Worm (Caenorhabditis elegans): ENCODE results near the gene T23G4.2.
A peak's percentile ranks its signal among the peaks of the same experiment; 100 is the strongest.

T23G4.2 gene

ce11 chrIV:13709069-13709640, 19.8 kb upstream of the T23G4.2 start:
- TF ChIP-seq madf-6 (GFP tag; IDR thresholded peaks at IDR 0.05) (peak; percentile 57), F49E8.2 (tag; optimal IDR thresholded peaks at IDR 0.05; ENCODE audit: insufficient read depth) (peak; percentile 46), snpc-1.1 (tag; optimal IDR thresholded peaks at IDR 0.05; ENCODE audit: insufficient read depth) (peak; percentile 64), hmg-1.2 (GFP tag; IDR thresholded peaks at IDR 0.05) (peak; percentile 60), egrh-3 (GFP tag; IDR thresholded peaks at IDR 0.05) (no peak), attf-6 (GFP tag; IDR thresholded peaks at IDR 0.05) (peak; percentile 97), tbp1 (GFP tag; optimal IDR thresholded peaks at IDR 0.05) (peak; percentile 68), snpc-4 (GFP tag; optimal IDR thresholded peaks at IDR 0.05) (peak; percentile 82), snpc-4 (tag; optimal IDR thresholded peaks at IDR 0.05) (peak; percentile 83 to 96 (median 95)), snpc-3.4 (tag; optimal IDR thresholded peaks at IDR 0.05) (peak; percentile 11), hlh-26 (GFP tag; conservative IDR thresholded peaks at IDR 0.05) (no peak), nhr-120 (GFP tag; IDR thresholded peaks at IDR 0.05) (no peak), ceh-40 (GFP tag; IDR thresholded peaks at IDR 0.05) (no peak), D2030.7 (GFP tag; IDR thresholded peaks at IDR 0.05) (peak; percentile 18; the same call in 1 of the 2 replicates), C17E4.6 (GFP tag; IDR thresholded peaks at IDR 0.05) (no peak), F23B12.7 (tag; optimal IDR thresholded peaks at IDR 0.05; ENCODE audit: insufficient read depth) (no peak), B0019.2 (GFP tag; conservative IDR thresholded peaks at IDR 0.05) (no peak)

ce11 chrIV:13707894-13708293, 18.5 kb upstream of the T23G4.2 start:
- no peak for TF ChIP-seq nhr-27 (tag; optimal IDR thresholded peaks at IDR 0.05)
- peak; percentile 78 for TF ChIP-seq nhr-80 (tag; optimal IDR thresholded peaks at IDR 0.05)
- TF ChIP-seq rpc-1 (optimal IDR thresholded peaks at IDR 0.05), result no peak
- TF ChIP-seq rpc-1 (tag; optimal IDR thresholded peaks at IDR 0.05), result no peak
- TF ChIP-seq F37B4.10 (GFP tag; IDR thresholded peaks at IDR 0.05), result no peak
- no peak for TF ChIP-seq tbp1 (GFP tag; optimal IDR thresholded peaks at IDR 0.05)
- TF ChIP-seq F57C9.4 (tag; optimal IDR thresholded peaks at IDR 0.05), result no peak
- no peak for TF ChIP-seq pbrm-1 (GFP tag; IDR thresholded peaks at IDR 0.05)
- TF ChIP-seq ceh-91 (GFP tag; IDR thresholded peaks at IDR 0.05), result no peak
- no peak for TF ChIP-seq ztf-28 (GFP tag; IDR thresholded peaks at IDR 0.05)
- TF ChIP-seq unc-62 (GFP tag; optimal IDR thresholded peaks at IDR 0.05), result peak; percentile 68
- TF ChIP-seq let-607 (tag; optimal IDR thresholded peaks at IDR 0.05), result peak; percentile 45 to 46
- TF ChIP-seq hmg-20 (GFP tag; IDR thresholded peaks at IDR 0.05), result no peak

- no peak for TF ChIP-seq ztf-3 (GFP tag; optimal IDR thresholded peaks at IDR 0.05)
- no peak for TF ChIP-seq F23B12.7 (tag; optimal IDR thresholded peaks at IDR 0.05; ENCODE audit: insufficient read depth)
- no peak for TF ChIP-seq Y79H2A.3 (GFP tag; conservative IDR thresholded peaks at IDR 0.05)
- peak; percentile 94 for TF ChIP-seq unc-62 (GFP tag; optimal IDR thresholded peaks at IDR 0.05)
Measured at ce11 chrIV:13703828-13704425, 14.6 kb upstream of the T23G4.2 start, which contains the start of gene tlp-1. Gene tlp-1 (minus strand): TSS chrIV:13704082.

- no peak for TF ChIP-seq mxl-1 (tag; optimal IDR thresholded peaks at IDR 0.05)
- no peak for TF ChIP-seq ztf-22 (GFP tag; optimal IDR thresholded peaks at IDR 0.05)
- no peak for TF ChIP-seq athp-1 (tag; optimal IDR thresholded peaks at IDR 0.05)
Measured at ce11 chrIV:13702681-13703080, 13.3 kb upstream of the T23G4.2 start.

Measured in whole organism, young adult.